Fruit fly (Drosophila melanogaster) whole organism, embryonic: ENCODE results near the gene CG7557.

Source experiments
- Atf-2 ChIP-seq: fragments of 200-800 bp; sonication (Bioruptor generic); optimal IDR thresholded peaks from 2 replicates; lab custom pipeline; 2016; ENCODE audit warnings: missing biosample characterization, missing genetic modification characterization
- Bdp1 ChIP-seq: fragments of 200-800 bp; sonication (Bioruptor generic); optimal IDR thresholded peaks from 3 replicates; lab custom pipeline; 2016; ENCODE audit warnings: missing biosample characterization, missing genetic modification characterization
- CG1024 ChIP-seq: fragments of 200-800 bp; sonication (Bioruptor generic); IDR thresholded peaks from 2 replicates; pipeline ENCODE4 v1.3.6; 2022; ENCODE audit warnings: missing biosample characterization, missing genetic modification characterization
- CG10462 ChIP-seq: fragments of 200-800 bp; sonication (Bioruptor generic); optimal IDR thresholded peaks from 2 replicates; lab custom pipeline; 2016; ENCODE audit warnings: missing biosample characterization, missing genetic modification characterization
- CG12659 ChIP-seq: fragments of 200-800 bp; sonication (Bioruptor generic); optimal IDR thresholded peaks from 3 replicates; lab custom pipeline; 2017; ENCODE audit warnings: mild to moderate bottlenecking, missing biosample characterization, missing genetic modification reagents, missing genetic modification characterization
- CG12744 ChIP-seq: fragments of 200-800 bp; sonication (Bioruptor generic); optimal IDR thresholded peaks from 2 replicates; lab custom pipeline; 2016; ENCODE audit warnings: missing biosample characterization, missing genetic modification characterization
- CG1529 ChIP-seq: fragments of 200-800 bp; sonication (Bioruptor generic); optimal IDR thresholded peaks from 3 replicates; lab custom pipeline; 2018; ENCODE audit warnings: missing biosample characterization, missing genetic modification characterization
- CG15696 ChIP-seq: fragments of 200-800 bp; sonication (Bioruptor generic); optimal IDR thresholded peaks from 2 replicates; lab custom pipeline; 2019; ENCODE audit warnings: missing biosample characterization, mild to moderate bottlenecking, missing genetic modification characterization, moderate library complexity
- CG16815 ChIP-seq: fragments of 200-800 bp; sonication (Bioruptor generic); optimal IDR thresholded peaks from 3 replicates; lab custom pipeline; 2017; ENCODE audit warnings: missing biosample characterization, mild to moderate bottlenecking, missing genetic modification characterization
- CG2116 ChIP-seq: fragments of 200-800 bp; sonication (Bioruptor generic); optimal IDR thresholded peaks from 3 replicates; lab custom pipeline; 2018; ENCODE audit warnings: missing biosample characterization, mild to moderate bottlenecking, missing genetic modification characterization
- CG33557 ChIP-seq: fragments of 200-800 bp; sonication (Bioruptor generic); optimal IDR thresholded peaks from 2 replicates; lab custom pipeline; 2019; ENCODE audit warnings: missing biosample characterization, mild to moderate bottlenecking, missing genetic modification characterization, moderate library complexity
- CG3407 ChIP-seq: fragments of 200-800 bp; sonication (Bioruptor generic); optimal IDR thresholded peaks from 2 replicates; lab custom pipeline; 2018; ENCODE audit warnings: missing biosample characterization, mild to moderate bottlenecking, missing genetic modification characterization
- CG3726 ChIP-seq: fragments of 200-800 bp; sonication (Bioruptor generic); IDR thresholded peaks from 3 replicates; pipeline ENCODE4, ENCODE4 v1.3.6; 2022; ENCODE audit warnings: missing biosample characterization, missing genetic modification characterization
- CG43689 ChIP-seq: fragments of 200-800 bp; sonication (Bioruptor generic); IDR thresholded peaks from 2 replicates; pipeline ENCODE4 v1.3.6; 2022; ENCODE audit warnings: missing biosample characterization, missing genetic modification characterization
- CG4707 ChIP-seq: fragments of 200-800 bp; sonication (Bioruptor generic); optimal IDR thresholded peaks from 2 replicates; lab custom pipeline; 2018; ENCODE audit warnings: missing biosample characterization, mild to moderate bottlenecking, missing genetic modification characterization, moderate library complexity
- CG5245 ChIP-seq: fragments of 200-800 bp; sonication (Bioruptor generic); optimal IDR thresholded peaks from 3 replicates; lab custom pipeline; 2016; ENCODE audit warnings: missing biosample characterization, missing genetic modification characterization
- CG6813 ChIP-seq: fragments of 200-800 bp; sonication (Bioruptor generic); optimal IDR thresholded peaks from 2 replicates; lab custom pipeline; 2017; ENCODE audit warnings: missing biosample characterization, missing genetic modification characterization, mild to moderate bottlenecking, moderate library complexity, missing genetic modification reagents
- CG7839 ChIP-seq: fragments of 200-800 bp; sonication (Bioruptor generic); optimal IDR thresholded peaks from 3 replicates; lab custom pipeline; 2018; ENCODE audit warnings: missing biosample characterization, mild to moderate bottlenecking, missing genetic modification characterization, moderate library complexity
- CG8388 ChIP-seq: fragments of 200-800 bp; sonication (Bioruptor generic); optimal IDR thresholded peaks from 2 replicates; lab custom pipeline; 2019; ENCODE audit warnings: missing biosample characterization, mild to moderate bottlenecking, missing genetic modification characterization, moderate library complexity
- CG9609 ChIP-seq: fragments of 200-800 bp; sonication (Bioruptor generic); optimal IDR thresholded peaks from 3 replicates; lab custom pipeline; 2016; ENCODE audit warnings: missing biosample characterization, missing genetic modification characterization
- D19A ChIP-seq: fragments of 200-800 bp; optimal IDR thresholded peaks from 3 replicates; lab custom pipeline; 2019; ENCODE audit warnings: missing biosample characterization, mild to moderate bottlenecking, missing genetic modification characterization, moderate library complexity
- Doc2 ChIP-seq: fragments of 200-800 bp; sonication (Bioruptor generic); IDR thresholded peaks from 2 replicates; pipeline ENCODE4 v1.3.6; 2022; ENCODE audit warnings: missing biosample characterization, missing genetic modification characterization
- Drgx ChIP-seq: fragments of 200-800 bp; sonication (Bioruptor generic); IDR thresholded peaks from 2 replicates; pipeline ENCODE4 v1.3.6; 2022; ENCODE audit warnings: missing biosample characterization, missing genetic modification characterization
- E2f2 ChIP-seq: fragments of 200-800 bp; sonication (Bioruptor generic); IDR thresholded peaks from 2 replicates; pipeline ENCODE4 v1.3.6; 2022; ENCODE audit warnings: missing biosample characterization, missing genetic modification characterization
- HLHmδ ChIP-seq: fragments of 200-800 bp; sonication (Bioruptor generic); optimal IDR thresholded peaks from 2 replicates; lab custom pipeline; 2018; ENCODE audit warnings: missing biosample characterization, mild to moderate bottlenecking, missing genetic modification characterization, moderate library complexity
- Hr51 ChIP-seq, 2 experiments: fragments of 200-800 bp; sonication (Bioruptor generic); optimal IDR thresholded peaks; 2 replicates in 1 of 2; 3 replicates in 1 of 2; lab custom pipeline; 2016 to 2018; ENCODE audit warnings: missing biosample characterization in 2 of 2, missing genetic modification characterization in 2 of 2, mild to moderate bottlenecking in 1 of 2, moderate library complexity in 1 of 2
- Lpt ChIP-seq: fragments of >200 bp; optimal IDR thresholded peaks from 2 replicates; lab custom pipeline; 2018; ENCODE audit warnings: missing biosample characterization, missing genetic modification characterization
- MTF-1 ChIP-seq: fragments of 200-800 bp; sonication (Bioruptor generic); optimal IDR thresholded peaks from 2 replicates; lab custom pipeline; 2018; ENCODE audit warnings: missing biosample characterization, mild to moderate bottlenecking, missing genetic modification characterization, borderline replicate concordance
- Med ChIP-seq: fragments of 200-800 bp; sonication (Bioruptor generic); peaks from one replicate; lab custom pipeline; 2016; ENCODE audit warnings: missing biosample characterization, missing genetic modification characterization, mild to moderate bottlenecking, inconsistent platforms, moderate library complexity
- Nf-YA ChIP-seq: fragments of 200-800 bp; sonication (Bioruptor generic); IDR thresholded peaks from 2 replicates; pipeline ENCODE4 v1.3.6; 2022; ENCODE audit warnings: missing biosample characterization, missing genetic modification characterization
- Oli ChIP-seq: fragments of 200-800 bp; sonication (Bioruptor generic); optimal IDR thresholded peaks from 2 replicates; lab custom pipeline; 2018; ENCODE audit warnings: missing biosample characterization, mild to moderate bottlenecking, missing genetic modification characterization, moderate library complexity
- Rx ChIP-seq: fragments of 200-800 bp; sonication (Bioruptor generic); IDR thresholded peaks from 2 replicates; pipeline ENCODE4 v1.3.6; 2022; ENCODE audit warnings: missing biosample characterization, missing genetic modification characterization
- Sry-β ChIP-seq: fragments of 200-800 bp; sonication (Bioruptor generic); optimal IDR thresholded peaks from 2 replicates; lab custom pipeline; 2018; ENCODE audit warnings: missing biosample characterization, mild to moderate bottlenecking, missing genetic modification characterization, moderate library complexity
- Ssrp ChIP-seq: fragments of 200-800 bp; sonication (Bioruptor generic); optimal IDR thresholded peaks from 2 replicates; lab custom pipeline; 2018; ENCODE audit warnings: missing biosample characterization, mild to moderate bottlenecking, missing genetic modification characterization, moderate library complexity
- ac ChIP-seq: fragments of 200-800 bp; sonication (Bioruptor generic); optimal IDR thresholded peaks from 3 replicates; lab custom pipeline; 2017; ENCODE audit warnings: missing biosample characterization, mild to moderate bottlenecking, missing genetic modification characterization
- bab2 ChIP-seq: fragments of 200-800 bp; sonication (Bioruptor generic); optimal IDR thresholded peaks from 2 replicates; lab custom pipeline; 2016; ENCODE audit warnings: missing biosample characterization, missing genetic modification characterization
- chn ChIP-seq: fragments of 200-800 bp; sonication (Bioruptor generic); optimal IDR thresholded peaks from 2 replicates; lab custom pipeline; 2016; ENCODE audit warnings: missing biosample characterization, missing genetic modification characterization
- dmrt99B ChIP-seq: fragments of 200-800 bp; sonication (Bioruptor generic); optimal IDR thresholded peaks from 2 replicates; lab custom pipeline; 2018; ENCODE audit warnings: missing biosample characterization, mild to moderate bottlenecking, missing genetic modification characterization, moderate library complexity
- ems ChIP-seq: fragments of 200-800 bp; sonication (Bioruptor generic); optimal IDR thresholded peaks from 3 replicates; lab custom pipeline; 2016; ENCODE audit warnings: missing biosample characterization, missing genetic modification characterization
- eve ChIP-seq, 2 experiments: fragments of >200 bp; optimal IDR thresholded peaks; 2 replicates each; lab custom pipeline; 2017; ENCODE audit warnings: missing biosample characterization in 2 of 2, missing genetic modification characterization in 2 of 2
- gem ChIP-seq: fragments of 200-800 bp; sonication (Bioruptor generic); optimal IDR thresholded peaks from 2 replicates; lab custom pipeline; 2019; ENCODE audit warnings: missing biosample characterization, mild to moderate bottlenecking, missing genetic modification characterization, moderate library complexity
- gfzf ChIP-seq: fragments of 200-800 bp; sonication (Bioruptor generic); optimal IDR thresholded peaks from 2 replicates; lab custom pipeline; 2016; ENCODE audit warnings: missing biosample characterization, mild to moderate bottlenecking, missing genetic modification characterization, moderate library complexity
- nmo ChIP-seq: fragments of 200-800 bp; sonication (Bioruptor generic); optimal IDR thresholded peaks from 2 replicates; lab custom pipeline; 2018; ENCODE audit warnings: missing biosample characterization, mild to moderate bottlenecking, missing genetic modification characterization, moderate library complexity
- pfk ChIP-seq: fragments of 200-800 bp; sonication (Bioruptor generic); optimal IDR thresholded peaks from 2 replicates; lab custom pipeline; 2018; ENCODE audit warnings: missing biosample characterization, mild to moderate bottlenecking, missing genetic modification characterization, moderate library complexity
- prd ChIP-seq, 3 experiments: fragments of >200 bp in 2 of 3; fragments of 200-800 bp in 1 of 3; sonication (Bioruptor generic) in 1 of 3; optimal IDR thresholded peaks in 2 of 3; IDR thresholded peaks in 1 of 3; 2 replicates in 2 of 3; 3 replicates in 1 of 3; pipeline versions ENCODE4 v1.3.6 to Lab custom; 2017 to 2022; ENCODE audit warnings: missing biosample characterization in 1 of 3, missing genetic modification characterization in 1 of 3
- row ChIP-seq: fragments of 200-800 bp; sonication (Bioruptor generic); IDR thresholded peaks from 3 replicates; pipeline ENCODE4 v1.3.6; 2022; ENCODE audit warnings: missing biosample characterization, missing genetic modification characterization
- schlank ChIP-seq: fragments of 200-800 bp; sonication (Bioruptor generic); optimal IDR thresholded peaks from 2 replicates; lab custom pipeline; 2018; ENCODE audit warnings: missing biosample characterization, mild to moderate bottlenecking, missing genetic modification characterization
- slp2 ChIP-seq: fragments of 200-800 bp; sonication (Bioruptor generic); optimal IDR thresholded peaks from 2 replicates; lab custom pipeline; 2016; ENCODE audit warnings: missing biosample characterization, missing genetic modification characterization
- sqz ChIP-seq: fragments of 200-800 bp; sonication (Bioruptor generic); optimal IDR thresholded peaks from 3 replicates; lab custom pipeline; 2018; ENCODE audit warnings: missing biosample characterization, mild to moderate bottlenecking, missing genetic modification characterization
- stc ChIP-seq: fragments of 200-800 bp; sonication (Bioruptor generic); IDR thresholded peaks from 2 replicates; pipeline ENCODE4 v1.3.6; 2022; ENCODE audit warnings: missing biosample characterization, missing genetic modification characterization

The CG7557 gene

dm6 chr3L:11414453-11414852 is 30.5 kb upstream of the CG7557 start (continued):
- TF ChIP-seq CG1529 (GFP tag; lab: Kevin White, UChicago) (peak; percentile 10), slp2 (GFP tag; lab: Kevin White, UChicago) (peak; percentile 22), Oli (tag; lab: Kevin White, UChicago) (peak; percentile 41), MTF-1 (GFP tag; lab: Kevin White, UChicago) (no peak), Med (GFP tag; lab: Kevin White, UChicago) (peak; percentile 64), Lpt (no peak), CG9609 (peak; percentile 7), CG12659 (no peak), eve (GFP tag; optimal IDR thresholded peaks at IDR 0.05; lab: Kevin White, UChicago) (peak in 1 of 2 experiments; percentile 65), gem (tag; lab: Kevin White, UChicago) (peak; percentile 56), row (GFP tag; lab: Robert Waterston, UW) (peak; percentile 46), Drgx (GFP tag; lab: Robert Waterston, UW) (peak; percentile 11; the same call in 1 of the 2 replicates), Rx (GFP tag; lab: Robert Waterston, UW) (0 out of 2 replicates have a peak, but pooled peaks have one; percentile 19), CG2116 (peak; percentile 4), CG1024 (GFP tag; lab: Robert Waterston, UW) (no peak), CG43689 (GFP tag; lab: Robert Waterston, UW) (0 out of 2 replicates have a peak, but pooled peaks have one; percentile 6), bab2 (GFP tag; lab: Kevin White, UChicago) (peak; percentile 1), CG3726 (GFP tag; lab: Robert Waterston, UW) (no peak), dmrt99B (tag; lab: Kevin White, UChicago) (peak; percentile 8), Hr51 (GFP tag; optimal IDR thresholded peaks at IDR 0.05; lab: Kevin White, UChicago) (peak in 1 of 2 experiments; percentile 3), CG10462 (no peak), sqz (peak; percentile 37), CG8388 (GFP tag; lab: Kevin White, UChicago) (peak; percentile 38), gfzf (GFP tag; lab: Kevin White, UChicago) (peak; percentile 7), CG7839 (tag; lab: Kevin White, UChicago) (peak; percentile 37), CG3407 (GFP tag; lab: Kevin White, UChicago) (no peak), CG12744 (GFP tag; lab: Kevin White, UChicago) (peak; percentile 1), CG15696 (tag; lab: Kevin White, UChicago) (peak; percentile 10), HLHmδ (no peak), E2f2 (GFP tag; lab: Robert Waterston, UW) (no peak), CG5245 (GFP tag; lab: Kevin White, UChicago) (no peak), Sry-β (GFP tag; lab: Kevin White, UChicago) (no peak), CG6813 (peak; percentile 33), D19A (tag; lab: Kevin White, UChicago) (no peak), CG4707 (GFP tag; lab: Kevin White, UChicago) (peak; percentile 86), ems (GFP tag; lab: Kevin White, UChicago) (no peak), pfk (GFP tag; lab: Kevin White, UChicago) (no peak), Doc2 (GFP tag; lab: Robert Waterston, UW) (no peak), ac (GFP tag; lab: Kevin White, UChicago) (no peak), Nf-YA (GFP tag; lab: Robert Waterston, UW) (no peak), Ssrp (tag; lab: Kevin White, UChicago) (peak; percentile 27), schlank (tag; lab: Kevin White, UChicago) (no peak), chn (GFP tag; lab: Kevin White, UChicago) (peak; percentile 3), Bdp1 (GFP tag; lab: Kevin White, UChicago) (no peak), CG16815 (GFP tag; lab: Kevin White, UChicago) (peak; percentile 37), Atf-2 (peak; percentile 15), nmo (peak; percentile 47), prd (optimal IDR thresholded peaks at IDR 0.05; lab: Kevin White, UChicago) (no peak), prd (GFP tag; IDR thresholded peaks at IDR 0.05; lab: Robert Waterston, UW) (no peak; the same call in 2 of the 3 replicates), stc (GFP tag; lab: Robert Waterston, UW) (no peak), CG33557 (peak; percentile 33)
